Fruit fly (Drosophila melanogaster): ENCODE results near the gene lok.

DNA sequence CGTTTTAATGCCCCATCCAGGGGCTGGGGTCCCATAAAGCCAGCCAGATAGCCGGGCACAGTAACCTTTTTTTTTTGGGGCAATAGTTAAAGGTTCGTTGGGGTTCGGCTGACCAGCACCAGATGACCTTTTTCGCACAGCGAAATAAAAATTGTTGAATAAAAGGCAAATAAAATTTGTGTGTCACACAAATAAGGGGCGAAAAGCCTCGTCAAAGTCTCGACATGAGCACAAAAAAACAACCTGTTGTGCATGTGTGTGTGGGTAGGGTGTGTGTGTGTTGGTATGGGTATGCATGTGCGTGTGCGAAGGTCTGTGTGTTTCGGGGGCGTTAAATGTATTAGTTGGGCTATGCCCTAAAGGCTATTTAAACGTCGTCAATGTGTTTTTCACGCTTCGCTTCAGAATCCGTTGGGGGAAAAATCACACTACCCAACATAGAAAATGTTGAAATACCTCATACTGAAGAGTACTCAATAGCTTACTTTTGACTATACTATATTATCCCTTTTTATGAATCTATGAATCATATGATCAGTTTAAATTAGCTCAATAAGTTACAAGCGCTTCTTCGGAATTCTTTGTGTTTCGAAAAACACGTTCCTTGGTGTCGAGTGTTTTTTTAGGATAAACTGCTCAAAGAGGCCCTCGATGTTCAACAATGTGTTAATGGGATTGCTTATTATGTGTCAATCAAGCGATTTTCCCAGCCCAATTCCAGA lies 9.9 kb upstream of the lok start:
- TF ChIP-seq Hr4 (GFP tag; optimal IDR thresholded peaks at IDR 0.05), result no peak
- no peak for TF ChIP-seq lz (GFP tag; optimal IDR thresholded peaks at IDR 0.05)
- no peak for TF ChIP-seq CG7368 (GFP tag; optimal IDR thresholded peaks at IDR 0.05)
- TF ChIP-seq Eip78C (GFP tag), result no peak
- no peak for TF ChIP-seq esn (GFP tag; optimal IDR thresholded peaks at IDR 0.05)
- TF ChIP-seq svp (GFP tag), result no peak
- no peak for TF ChIP-seq Gug (GFP tag; IDR thresholded peaks at IDR 0.05)
- TF ChIP-seq spab (GFP tag; optimal IDR thresholded peaks at IDR 0.05), result no peak
- no peak for TF ChIP-seq CG11294 (GFP tag; IDR thresholded peaks at IDR 0.05)

Measured in whole organism, prepupa.